Fruit fly (Drosophila melanogaster) ovary, adult (tissue): ENCODE measurements around the gene IntS10.

ENCODE experiments used
- CG17801 ChIP-seq: fragments of 200-800 bp; optimal IDR thresholded peaks from 2 replicates; lab custom pipeline; 2019; ENCODE audit warnings: missing biosample characterization, mild to moderate bottlenecking, missing genetic modification characterization, moderate library complexity; ENCODE audit not compliant: partially characterized antibody

IntS10 gene

DNA sequence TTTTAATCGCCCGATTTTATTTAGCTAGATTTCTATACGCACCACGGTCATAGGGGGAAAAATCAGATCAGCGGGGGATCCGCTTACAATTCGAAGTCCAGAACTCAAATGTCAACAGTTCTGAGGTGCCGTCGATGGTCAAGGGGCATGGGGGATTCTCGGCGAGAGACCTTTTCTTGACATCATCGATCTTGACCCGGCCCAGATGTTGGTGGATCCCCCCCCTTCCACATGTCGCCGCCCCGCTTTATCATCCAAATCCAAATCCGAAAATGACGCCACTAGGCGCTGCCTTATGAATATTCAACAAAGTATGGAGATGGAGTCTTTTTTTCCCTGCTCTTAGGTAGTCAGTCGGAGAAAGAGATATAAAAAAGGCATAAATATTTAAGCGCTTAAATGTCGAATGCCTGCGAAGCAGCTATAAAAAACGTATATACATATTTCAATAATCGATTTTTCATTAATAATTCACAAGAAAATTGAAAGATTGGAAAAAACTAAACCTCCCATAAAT, 41.4 kb downstream of the IntS10 start:
- TF ChIP-seq CG17801, result no peak

DNA sequence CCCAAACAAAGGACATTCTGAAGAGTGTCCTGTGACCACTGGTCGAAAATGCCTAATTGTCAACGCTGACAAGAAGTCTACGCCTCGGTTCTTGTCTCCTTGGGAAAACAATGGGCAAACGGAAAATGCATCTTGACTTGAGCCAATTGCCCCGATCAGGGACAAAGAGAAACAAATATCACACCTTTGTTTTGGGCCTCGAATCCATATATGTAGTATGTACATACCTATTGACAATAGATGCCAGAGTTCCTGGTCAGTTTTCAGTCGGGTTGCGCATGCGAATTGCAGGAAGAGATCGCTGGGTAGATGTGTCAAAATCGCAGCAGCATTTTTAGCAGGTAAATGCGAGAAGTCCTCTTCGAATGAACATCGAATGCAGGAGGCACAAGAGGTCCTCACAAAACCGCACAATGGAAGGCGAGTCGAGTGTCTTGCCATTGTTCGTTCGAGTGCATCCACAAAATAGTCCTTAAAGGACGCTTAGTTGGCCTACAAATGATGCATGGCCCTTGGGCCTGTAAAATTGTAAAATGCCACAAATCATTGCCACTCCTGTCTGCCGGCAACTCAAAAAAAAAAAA, 42.3 kb downstream of the IntS10 start:
- TF ChIP-seq CG17801, result no peak

DNA sequence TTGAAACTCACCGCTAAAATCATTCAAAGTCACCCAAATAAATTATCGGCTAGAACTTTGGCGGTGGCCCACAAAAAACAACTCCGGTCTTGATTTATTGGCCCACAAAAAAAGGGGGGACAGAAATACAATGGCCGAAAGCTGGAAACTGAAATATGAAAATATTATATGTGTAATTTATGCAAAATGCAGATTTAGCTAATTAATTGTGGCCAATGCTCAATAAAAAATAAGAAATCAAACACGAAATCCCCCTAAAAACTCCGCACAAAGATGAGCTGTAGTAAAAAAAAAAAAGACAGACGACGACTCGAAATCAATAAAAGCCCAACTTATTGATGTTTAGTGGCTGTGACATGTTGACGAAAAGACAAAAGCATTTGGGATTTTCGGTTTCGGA, 43.3 kb downstream of the IntS10 start:
- TF ChIP-seq CG17801, result no peak

DNA sequence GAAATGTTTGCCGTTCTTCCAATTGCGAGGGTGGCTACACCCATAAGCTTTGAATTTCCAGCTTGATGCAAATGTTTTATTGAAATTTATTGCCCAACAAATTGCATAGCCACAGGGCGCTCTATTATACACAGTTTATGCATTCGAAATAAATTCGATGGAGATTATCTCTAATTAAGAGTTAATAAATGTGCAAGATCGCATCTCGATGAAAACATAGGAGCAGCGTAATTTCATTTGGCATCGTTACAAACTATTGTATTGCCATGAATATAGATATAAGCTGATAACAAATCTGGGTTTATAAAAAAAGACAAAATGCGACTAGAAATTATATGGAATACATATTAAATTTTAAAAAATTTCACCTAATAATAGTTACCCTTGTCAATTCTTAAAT, 44.0 kb downstream of the IntS10 start:
- TF ChIP-seq CG17801, result no peak

DNA sequence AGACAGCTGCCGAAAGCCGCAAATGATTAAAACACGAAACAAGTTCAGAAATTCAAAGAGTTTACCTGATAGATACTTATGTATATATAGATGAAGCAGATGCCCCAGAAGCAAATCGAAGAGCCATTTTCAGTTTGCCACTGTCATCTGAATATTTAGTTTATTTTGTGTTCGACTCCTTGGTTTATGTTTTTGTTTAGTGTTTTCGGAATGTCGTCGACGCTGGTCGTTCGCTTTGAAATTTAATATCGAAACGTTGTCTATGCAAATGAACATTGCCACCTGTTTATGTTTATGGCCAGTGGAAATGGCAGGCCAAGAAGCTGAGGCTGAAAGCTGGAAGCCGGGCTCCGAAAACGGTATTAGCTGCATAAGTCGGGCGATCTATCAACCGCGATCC, 44.5 kb downstream of the IntS10 start:
- TF ChIP-seq CG17801, result no peak

DNA sequence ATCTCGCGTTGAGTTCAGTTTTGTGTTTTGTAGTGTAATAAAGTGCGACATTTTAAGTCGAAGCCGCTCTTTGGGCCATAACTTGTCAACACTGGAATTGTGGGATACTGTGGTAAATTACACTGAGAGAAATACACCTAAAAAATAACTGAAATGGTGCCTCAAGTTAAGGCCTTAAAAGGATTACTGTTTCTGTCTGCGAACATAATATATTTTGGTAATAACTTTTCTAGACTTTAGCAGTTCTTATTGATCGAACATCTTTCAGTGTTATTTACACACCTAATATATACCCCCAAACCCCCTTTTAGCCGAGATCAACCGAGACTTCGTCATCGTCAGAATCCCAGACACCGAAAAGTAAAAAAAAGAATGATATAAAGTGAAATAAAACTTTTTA, 45.3 kb downstream of the IntS10 start:
- no peak for TF ChIP-seq CG17801

DNA sequence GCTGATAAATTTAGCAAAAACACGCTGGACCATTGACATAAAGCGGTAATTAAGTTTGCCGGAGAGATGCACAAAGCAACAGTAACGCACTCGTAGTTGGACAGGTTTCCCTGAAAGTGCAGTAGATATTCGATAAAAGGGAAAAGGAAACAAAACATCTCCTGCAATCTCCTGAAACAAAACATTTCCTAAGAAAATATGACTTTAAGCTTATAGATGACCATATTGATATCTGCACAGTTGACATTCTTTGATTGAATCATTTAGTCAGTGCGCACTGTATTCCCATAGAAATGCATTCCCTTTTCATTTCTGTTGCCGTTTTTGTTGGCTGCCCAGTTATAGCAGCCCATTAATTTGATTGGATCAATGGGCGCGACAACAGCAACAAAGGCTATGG, 46.3 kb downstream of the IntS10 start:
- no peak for TF ChIP-seq CG17801

DNA sequence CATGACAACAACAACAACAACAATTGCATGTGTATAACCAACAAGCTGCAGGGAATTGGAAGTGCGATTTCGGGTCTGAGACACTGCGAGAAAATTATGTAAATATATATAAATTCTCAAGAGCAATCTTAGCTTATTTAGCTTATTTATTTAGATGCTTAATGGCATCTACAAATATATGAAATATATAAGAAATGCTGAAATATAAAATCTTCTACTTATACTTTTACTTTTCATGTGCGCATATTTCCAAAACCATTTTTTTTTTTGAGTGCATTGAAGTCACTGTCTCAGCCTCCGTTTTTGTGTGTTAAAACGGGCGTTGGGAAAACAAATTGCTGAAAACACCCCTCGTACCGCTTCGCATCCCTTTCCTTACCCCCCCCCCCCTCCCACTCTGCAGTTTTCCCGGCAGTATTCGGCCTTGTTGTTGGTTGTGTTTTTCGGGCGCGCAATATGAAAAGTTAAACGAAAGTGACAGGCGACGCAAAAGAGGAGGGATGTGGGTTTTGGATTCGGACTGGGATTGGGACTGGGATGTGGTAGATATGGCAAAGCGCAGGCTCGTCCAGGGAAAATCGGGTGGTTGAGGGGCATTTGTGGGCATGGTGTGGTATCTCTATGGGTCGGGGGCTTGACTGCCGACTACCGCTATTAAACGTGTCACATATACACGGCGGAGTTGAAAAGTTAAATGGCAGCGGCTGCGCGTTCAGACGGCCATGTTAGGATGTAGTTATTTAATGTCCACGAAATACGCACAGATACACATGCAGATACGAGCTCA, 48.9 kb downstream of the IntS10 start:
- TF ChIP-seq CG17801, result no peak

DNA sequence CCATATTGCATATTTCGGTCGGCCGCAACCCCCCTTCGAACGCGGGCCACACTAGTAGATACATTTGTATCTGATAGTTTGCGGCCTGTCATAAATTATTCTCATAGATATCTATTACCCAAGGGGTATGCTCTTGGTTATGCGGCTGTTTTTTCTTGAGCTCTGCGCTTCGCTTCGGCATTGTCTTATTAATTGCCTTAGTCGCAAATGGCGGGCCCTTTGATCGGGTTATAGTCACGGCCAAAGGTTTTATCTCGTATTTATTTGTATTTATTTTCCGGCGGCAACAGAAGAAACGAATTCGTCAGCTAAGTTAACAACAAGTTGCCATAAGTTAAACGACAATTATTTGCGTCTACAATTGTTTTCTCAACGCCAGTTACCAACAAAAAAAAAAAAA, 49.5 kb downstream of the IntS10 start:
- no peak for TF ChIP-seq CG17801
